Worm (Caenorhabditis elegans) whole organism, L4/young adult: ENCODE results near the gene fipr-8.

Experiments
- W03F9.2 ChIP-seq: fragments of 150-350 bp; optimal IDR thresholded peaks from 2 replicates; lab custom pipeline; 2014; ENCODE audit warnings: missing biosample characterization, missing genetic modification characterization
- dao-5 ChIP-seq: sonication (generic microtip); optimal IDR thresholded peaks from 2 replicates; lab custom pipeline; 2016; ENCODE audit warnings: missing genotype, missing genetic modification characterization, moderate library complexity, missing compliant biosample characterization
- him-1 ChIP-seq: sonication (generic microtip); optimal IDR thresholded peaks from 2 replicates; lab custom pipeline; 2016; ENCODE audit warnings: missing genotype, missing genetic modification reagents, missing genetic modification characterization, missing compliant biosample characterization

ce11 chrV:10245615-10246014, 5.9 kb upstream of the fipr-8 start:
- no peak for TF ChIP-seq him-1
- no peak for TF ChIP-seq dao-5 (tag; lab: Kevin White, UChicago)
- TF ChIP-seq W03F9.2 (tag; lab: Kevin White, UChicago), result no peak
